Fruit fly (Drosophila melanogaster): Measurements from ENCODE around the gene CG10650.

CG10650 gene

DNA sequence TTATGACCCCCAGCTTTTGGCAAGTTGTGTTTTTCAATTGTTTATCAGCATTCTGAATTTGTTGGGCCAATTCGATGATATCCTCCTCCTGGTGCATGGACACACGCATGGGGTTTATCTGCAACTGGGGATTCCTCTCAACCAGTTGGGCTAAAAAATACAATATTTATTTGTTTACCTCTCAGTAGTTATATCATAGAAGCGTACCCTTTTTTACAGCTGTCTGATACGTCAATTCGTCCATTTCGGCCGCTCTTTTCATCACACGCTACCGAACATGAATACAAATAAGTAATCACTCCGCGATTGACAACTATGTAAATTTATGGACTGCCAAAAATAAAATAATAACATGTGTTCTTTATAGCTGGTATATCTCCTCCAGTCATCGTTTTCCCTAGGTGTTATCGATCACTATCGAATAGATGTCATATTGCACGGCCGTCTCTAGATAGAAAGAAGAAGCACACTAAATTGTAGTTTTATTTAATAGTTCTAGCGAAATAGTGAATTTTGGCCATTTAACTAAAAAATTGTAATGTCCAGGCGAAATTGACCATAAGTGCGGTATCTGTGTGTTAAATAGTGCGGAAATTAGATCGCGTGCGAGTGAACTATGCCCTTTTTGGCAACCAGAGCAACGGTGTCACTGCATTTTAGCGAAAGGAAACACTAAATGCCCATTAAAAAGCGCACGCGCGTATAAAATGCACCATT is 38.6 kb upstream of the CG10650 start, which contains the start of the genes mib2 and CG31800 (continued):
- TF ChIP-seq CG8359 (GFP tag; optimal IDR thresholded peaks at IDR 0.05; ENCODE audit: borderline replicate concordance), result no peak
- TF ChIP-seq insv (GFP tag; optimal IDR thresholded peaks at IDR 0.05), result no peak
- no peak for TF ChIP-seq CG5953 (GFP tag; IDR thresholded peaks at IDR 0.05)
- no peak for TF ChIP-seq fru (optimal IDR thresholded peaks at IDR 0.05)
- no peak for TF ChIP-seq pnt (GFP tag; optimal IDR thresholded peaks at IDR 0.05)
- TF ChIP-seq CoRest (tag; optimal IDR thresholded peaks at IDR 0.05), result no peak
- peak; percentile 73 for TF ChIP-seq ewg (GFP tag; optimal IDR thresholded peaks at IDR 0.05)
- no peak for TF ChIP-seq ind (GFP tag; optimal IDR thresholded peaks at IDR 0.05)
- TF ChIP-seq zfh2 (GFP tag; optimal IDR thresholded peaks at IDR 0.05), result no peak
- TF ChIP-seq vnd (GFP tag; IDR thresholded peaks at IDR 0.05; ENCODE audit: partially characterized antibody), result peak; percentile 77
- no peak for TF ChIP-seq CG15011 (GFP tag; optimal IDR thresholded peaks at IDR 0.05)
- TF ChIP-seq Ets65A (GFP tag), result peak; percentile 48
- TF ChIP-seq CG13894 (tag; optimal IDR thresholded peaks at IDR 0.05), result peak; percentile 1
- TF ChIP-seq crp (GFP tag; optimal IDR thresholded peaks at IDR 0.05), result peak in 1 of 2 experiments; percentile 74
- TF ChIP-seq mld (GFP tag; IDR thresholded peaks at IDR 0.05; ENCODE audit: partially characterized antibody), result peak; percentile 84
- no peak for TF ChIP-seq CG1832 (GFP tag; optimal IDR thresholded peaks at IDR 0.05)
- no peak for TF ChIP-seq Lim3 (GFP tag; IDR thresholded peaks at IDR 0.05)
- no peak for TF ChIP-seq TFAM (GFP tag; optimal IDR thresholded peaks at IDR 0.05)
- TF ChIP-seq CG17385 (GFP tag; optimal IDR thresholded peaks at IDR 0.05), result peak; percentile 95
- no peak for TF ChIP-seq caup (GFP tag; optimal IDR thresholded peaks at IDR 0.05; ENCODE audit: severe bottlenecking)
- TF ChIP-seq eve (GFP tag; optimal IDR thresholded peaks at IDR 0.05), result no peak
- peak; percentile 83 for TF ChIP-seq Dll (GFP tag; IDR thresholded peaks at IDR 0.05; ENCODE audit: partially characterized antibody)
- TF ChIP-seq Elba2 (GFP tag; optimal IDR thresholded peaks at IDR 0.05), result no peak
- TF ChIP-seq CG7987 (GFP tag; optimal IDR thresholded peaks at IDR 0.05), result peak; percentile 15
- TF ChIP-seq Mes4 (GFP tag; optimal IDR thresholded peaks at IDR 0.05), result no peak
- peak; percentile 81; the same call in 2 of the 3 replicates for TF ChIP-seq zen2 (GFP tag; IDR thresholded peaks at IDR 0.05; ENCODE audit: partially characterized antibody)
- no peak for TF ChIP-seq sqz (GFP tag; optimal IDR thresholded peaks at IDR 0.05)
- no peak for TF ChIP-seq CG18011 (GFP tag; optimal IDR thresholded peaks at IDR 0.05)
- TF ChIP-seq dimm (GFP tag; IDR thresholded peaks at IDR 0.05), result no peak
- TF ChIP-seq trem (tag; optimal IDR thresholded peaks at IDR 0.05), result peak; percentile 58
- TF ChIP-seq repo (GFP tag; optimal IDR thresholded peaks at IDR 0.05), result no peak
- TF ChIP-seq ase (GFP tag; IDR thresholded peaks at IDR 0.05), result no peak
- no peak for TF ChIP-seq HLH3B (GFP tag; IDR thresholded peaks at IDR 0.05)
- peak; percentile 59 for TF ChIP-seq YL-1 (GFP tag; optimal IDR thresholded peaks at IDR 0.05)
- TF ChIP-seq Dp (GFP tag; optimal IDR thresholded peaks at IDR 0.05), result no peak
- TF ChIP-seq chif (GFP tag; optimal IDR thresholded peaks at IDR 0.05), result no peak
- no peak for TF ChIP-seq CG31441 (GFP tag; IDR thresholded peaks at IDR 0.05)
- TF ChIP-seq bigmax (GFP tag; optimal IDR thresholded peaks at IDR 0.05), result no peak
- peak; percentile 20 for TF ChIP-seq nmo (GFP tag; optimal IDR thresholded peaks at IDR 0.05)
- no peak for TF ChIP-seq CG32767 (GFP tag; IDR thresholded peaks at IDR 0.05)
- no peak for TF ChIP-seq disco-r (GFP tag; optimal IDR thresholded peaks at IDR 0.05)
- TF ChIP-seq chinmo (GFP tag; IDR thresholded peaks at IDR 0.05; ENCODE audit: partially characterized antibody), result peak; percentile 82; the same call in 2 of the 4 replicates
- no peak for TF ChIP-seq Nf-YB (GFP tag; optimal IDR thresholded peaks at IDR 0.05)
- peak; percentile 40 for TF ChIP-seq CG12659 (GFP tag; optimal IDR thresholded peaks at IDR 0.05)
- TF ChIP-seq ato (GFP tag; IDR thresholded peaks at IDR 0.05; ENCODE audit: partially characterized antibody), result peak; percentile 52; the same call in 1 of the 2 replicates
- no peak for TF ChIP-seq Gsc (GFP tag; IDR thresholded peaks at IDR 0.05)
- peak; percentile 27 for TF ChIP-seq CG14710 (tag; optimal IDR thresholded peaks at IDR 0.05)
- TF ChIP-seq CG10654 (GFP tag; optimal IDR thresholded peaks at IDR 0.05), result no peak
- TF ChIP-seq hth (optimal IDR thresholded peaks at IDR 0.05), result no peak

Measured in whole organism, embryonic.